Fruit fly (Drosophila melanogaster): ENCODE results near the gene ed.

The ed gene

dm6 chr2L:4045185-4045814 is 14.1 kb downstream of the ed start (continued):
- TF ChIP-seq spab (GFP tag; optimal IDR thresholded peaks at IDR 0.05) (peak; percentile 54), pdm3 (GFP tag; optimal IDR thresholded peaks at IDR 0.05) (peak; percentile 78), fd59A (GFP tag; optimal IDR thresholded peaks at IDR 0.05) (peak; percentile 42), CG11902 (GFP tag; optimal IDR thresholded peaks at IDR 0.05) (no peak), CG9139 (GFP tag; optimal IDR thresholded peaks at IDR 0.05) (peak; percentile 29), CG16779 (tag; optimal IDR thresholded peaks at IDR 0.05) (peak; percentile 4), CG1621 (tag; optimal IDR thresholded peaks at IDR 0.05) (peak; percentile 26), CG7368 (GFP tag; optimal IDR thresholded peaks at IDR 0.05) (peak; percentile 28), CG6808 (GFP tag; optimal IDR thresholded peaks at IDR 0.05) (peak; percentile 32), CG8319 (GFP tag; optimal IDR thresholded peaks at IDR 0.05) (peak; percentile 15), CG10669 (GFP tag; optimal IDR thresholded peaks at IDR 0.05) (peak; percentile 68), Ets21C (GFP tag; optimal IDR thresholded peaks at IDR 0.05) (peak; percentile 17), cyc (GFP tag; optimal IDR thresholded peaks at IDR 0.05) (peak; percentile 36), Hr4 (GFP tag; optimal IDR thresholded peaks at IDR 0.05) (peak; percentile 59), Sox14 (GFP tag; optimal IDR thresholded peaks at IDR 0.05) (peak; percentile 73), achi (GFP tag; optimal IDR thresholded peaks at IDR 0.05) (peak; percentile 71), CG11294 (GFP tag; IDR thresholded peaks at IDR 0.05) (no peak; the same call in 1 of the 2 replicates), Hr38 (GFP tag; optimal IDR thresholded peaks at IDR 0.05) (no peak), CG31627 (GFP tag; optimal IDR thresholded peaks at IDR 0.05) (peak; percentile 38), CG32006 (GFP tag; optimal IDR thresholded peaks at IDR 0.05) (peak; percentile 69), CG34406 (GFP tag; optimal IDR thresholded peaks at IDR 0.05) (peak; percentile 42)

- TF ChIP-seq CG10631 (GFP tag; optimal IDR thresholded peaks at IDR 0.05) (no peak), CG1621 (tag; optimal IDR thresholded peaks at IDR 0.05) (no peak), CG3919 (GFP tag; optimal IDR thresholded peaks at IDR 0.05) (no peak), CG3032 (tag; optimal IDR thresholded peaks at IDR 0.05) (no peak), CG6163 (GFP tag; IDR thresholded peaks at IDR 0.05) (no peak), CG31627 (GFP tag; optimal IDR thresholded peaks at IDR 0.05) (no peak), Ets21C (GFP tag; optimal IDR thresholded peaks at IDR 0.05) (no peak), fkh (GFP tag; optimal IDR thresholded peaks at IDR 0.05) (no peak), fd59A (GFP tag; optimal IDR thresholded peaks at IDR 0.05) (no peak), Sox102F (GFP tag; optimal IDR thresholded peaks at IDR 0.05) (no peak), Eip93F (GFP tag; optimal IDR thresholded peaks at IDR 0.05) (no peak), CG10669 (GFP tag; optimal IDR thresholded peaks at IDR 0.05) (no peak), Sox14 (GFP tag; optimal IDR thresholded peaks at IDR 0.05) (no peak), CG16779 (tag; optimal IDR thresholded peaks at IDR 0.05) (no peak), CG32006 (GFP tag; optimal IDR thresholded peaks at IDR 0.05) (no peak), esn (GFP tag; optimal IDR thresholded peaks at IDR 0.05) (no peak), CG6854 (GFP tag; optimal IDR thresholded peaks at IDR 0.05) (no peak)
These were observed 20.6 kb downstream of the ed start for dm6 chr2L:4051770-4052169.

dm6 chr2L:4052346-4052745 is 21.2 kb downstream of the ed start:
- TF ChIP-seq Sox102F (GFP tag; optimal IDR thresholded peaks at IDR 0.05) (no peak), Eip78C (GFP tag) (peak; percentile 59), svp (GFP tag) (peak; percentile 39)

- no peak for TF ChIP-seq dac (GFP tag; optimal IDR thresholded peaks at IDR 0.05)
- TF ChIP-seq fd85E (GFP tag; optimal IDR thresholded peaks at IDR 0.05): no peak
- peak in 1 of 2 experiments; percentile 61 for TF ChIP-seq salr (GFP tag; optimal IDR thresholded peaks at IDR 0.05)
- TF ChIP-seq Eip93F (GFP tag; optimal IDR thresholded peaks at IDR 0.05): no peak
- peak; percentile 16 for TF ChIP-seq lz (GFP tag; optimal IDR thresholded peaks at IDR 0.05)
- no peak for TF ChIP-seq CG11294 (GFP tag; IDR thresholded peaks at IDR 0.05)
- peak; percentile 66 for TF ChIP-seq CG6808 (GFP tag; optimal IDR thresholded peaks at IDR 0.05)
- peak; percentile 65 for TF ChIP-seq pdm3 (GFP tag; optimal IDR thresholded peaks at IDR 0.05)
- peak; percentile 10 for TF ChIP-seq Sox102F (GFP tag; optimal IDR thresholded peaks at IDR 0.05)
- peak; percentile 14 for TF ChIP-seq Sox14 (GFP tag; optimal IDR thresholded peaks at IDR 0.05)
- peak; percentile 10 for TF ChIP-seq CG11902 (GFP tag; optimal IDR thresholded peaks at IDR 0.05)
- peak; percentile 86 for TF ChIP-seq CG8119 (GFP tag; IDR thresholded peaks at IDR 0.05)
- peak; percentile 71 for TF ChIP-seq Ets96B (tag; optimal IDR thresholded peaks at IDR 0.05)
- peak; percentile 36 for TF ChIP-seq CG11762 (GFP tag; optimal IDR thresholded peaks at IDR 0.05; ENCODE audit: insufficient read depth)
- no peak for TF ChIP-seq Blimp-1 (GFP tag; optimal IDR thresholded peaks at IDR 0.05)
- TF ChIP-seq CG34406 (GFP tag; optimal IDR thresholded peaks at IDR 0.05): peak; percentile 63
- no peak for TF ChIP-seq Sox15 (GFP tag; optimal IDR thresholded peaks at IDR 0.05)
- peak; percentile 85 for TF ChIP-seq CG15336 (GFP tag; IDR thresholded peaks at IDR 0.05)
- TF ChIP-seq CG3032 (tag; optimal IDR thresholded peaks at IDR 0.05): peak; percentile 67
- no peak for TF ChIP-seq net (GFP tag; optimal IDR thresholded peaks at IDR 0.05)
These were observed 22.4 kb downstream of the ed start for dm6 chr2L:4053421-4054091.

Measured in whole organism, prepupa.